Fruit fly (Drosophila melanogaster) whole organism, embryonic: ENCODE results near the gene CG15343.

Source experiments
- Atf-2 ChIP-seq: fragments of 200-800 bp; sonication (Bioruptor generic); optimal IDR thresholded peaks from 2 replicates; lab custom pipeline; 2016; ENCODE audit warnings: missing biosample characterization, missing genetic modification characterization
- BEAF-32 ChIP-seq: fragments of 200-800 bp; sonication (Bioruptor generic); optimal IDR thresholded peaks from 3 replicates; lab custom pipeline; 2017; ENCODE audit warnings: missing biosample characterization, missing genetic modification characterization, mild to moderate bottlenecking, moderate library complexity, missing genetic modification reagents
- Bdp1 ChIP-seq: fragments of 200-800 bp; sonication (Bioruptor generic); optimal IDR thresholded peaks from 3 replicates; lab custom pipeline; 2016; ENCODE audit warnings: missing biosample characterization, missing genetic modification characterization
- Bgb ChIP-seq: fragments of 200-800 bp; sonication (Bioruptor generic); IDR thresholded peaks from 2 replicates; pipeline ENCODE4 v1.3.6; 2022; ENCODE audit warnings: missing biosample characterization, missing genetic modification characterization; ENCODE audit not compliant: partially characterized antibody
- CG10543 ChIP-seq: fragments of 200-800 bp; sonication (Bioruptor generic); optimal IDR thresholded peaks from 3 replicates; lab custom pipeline; 2017; ENCODE audit warnings: missing biosample characterization, mild to moderate bottlenecking, missing genetic modification characterization, moderate library complexity
- CG11398 ChIP-seq: fragments of 200-800 bp; sonication (Bioruptor generic); optimal IDR thresholded peaks from 2 replicates; lab custom pipeline; 2016; ENCODE audit warnings: missing biosample characterization, missing genetic modification characterization
- CG12236 ChIP-seq: fragments of 200-800 bp; sonication (Bioruptor generic); optimal IDR thresholded peaks from 2 replicates; lab custom pipeline; 2016; ENCODE audit warnings: missing biosample characterization, missing genetic modification characterization
- CG12391 ChIP-seq: fragments of 200-800 bp; sonication (Bioruptor generic); optimal IDR thresholded peaks from 3 replicates; lab custom pipeline; 2018; ENCODE audit warnings: missing biosample characterization, mild to moderate bottlenecking, missing genetic modification characterization, moderate library complexity
- CG14860 ChIP-seq: fragments of 200-800 bp; sonication (Bioruptor generic); IDR thresholded peaks from 3 replicates; pipeline ENCODE4 v1.3.6; 2022; ENCODE audit warnings: missing biosample characterization, missing genetic modification characterization; ENCODE audit not compliant: partially characterized antibody
- CG1602 ChIP-seq: fragments of 200-800 bp; sonication (Bioruptor generic); optimal IDR thresholded peaks from 3 replicates; lab custom pipeline; 2016; ENCODE audit warnings: missing biosample characterization, missing genetic modification characterization
- CG17186 ChIP-seq: fragments of 200-800 bp; sonication (Bioruptor generic); optimal IDR thresholded peaks from 3 replicates; lab custom pipeline; 2017; ENCODE audit warnings: missing biosample characterization, missing genetic modification reagents, missing genetic modification characterization
- CG2116 ChIP-seq: fragments of 200-800 bp; sonication (Bioruptor generic); optimal IDR thresholded peaks from 3 replicates; lab custom pipeline; 2018; ENCODE audit warnings: missing biosample characterization, mild to moderate bottlenecking, missing genetic modification characterization
- CG30403 ChIP-seq: fragments of 200-800 bp; sonication (Bioruptor generic); optimal IDR thresholded peaks from 3 replicates; lab custom pipeline; 2016; ENCODE audit warnings: missing biosample characterization, missing genetic modification characterization
- CG3407 ChIP-seq: fragments of 200-800 bp; sonication (Bioruptor generic); optimal IDR thresholded peaks from 2 replicates; lab custom pipeline; 2018; ENCODE audit warnings: missing biosample characterization, mild to moderate bottlenecking, missing genetic modification characterization
- CG34224 ChIP-seq: fragments of 200-800 bp; sonication (Bioruptor generic); IDR thresholded peaks from 3 replicates; pipeline ENCODE4 v1.3.6; 2022; ENCODE audit warnings: missing biosample characterization, missing genetic modification characterization; ENCODE audit not compliant: partially characterized antibody
- CG5180 ChIP-seq: fragments of 200-800 bp; sonication (Bioruptor generic); optimal IDR thresholded peaks from 3 replicates; lab custom pipeline; 2017; ENCODE audit warnings: missing biosample characterization, missing genetic modification characterization, mild to moderate bottlenecking, moderate library complexity, missing genetic modification reagents
- CG6765 ChIP-seq: fragments of 200-800 bp; sonication (Bioruptor generic); optimal IDR thresholded peaks from 3 replicates; lab custom pipeline; 2017; ENCODE audit warnings: missing biosample characterization, mild to moderate bottlenecking, missing genetic modification characterization
- CG6791 ChIP-seq: fragments of 200-800 bp; sonication (Bioruptor generic); IDR thresholded peaks from 3 replicates; pipeline ENCODE4 v1.3.6; 2022; ENCODE audit warnings: missing biosample characterization, missing genetic modification characterization; ENCODE audit not compliant: partially characterized antibody
- CG8765 ChIP-seq: fragments of 200-800 bp; sonication (Bioruptor generic); IDR thresholded peaks from 2 replicates; pipeline ENCODE4 v1.3.6; 2022; ENCODE audit warnings: missing biosample characterization, missing genetic modification characterization
- CG9437 ChIP-seq: fragments of 200-800 bp; sonication (Bioruptor generic); optimal IDR thresholded peaks from 2 replicates; lab custom pipeline; 2018; ENCODE audit warnings: missing biosample characterization, mild to moderate bottlenecking, missing genetic modification characterization
- Deaf1 ChIP-seq: fragments of 200-800 bp; optimal IDR thresholded peaks from 3 replicates; lab custom pipeline; 2019; ENCODE audit warnings: missing biosample characterization, mild to moderate bottlenecking, missing genetic modification characterization, moderate library complexity
- Dip3 ChIP-seq: fragments of 200-800 bp; sonication (Bioruptor generic); optimal IDR thresholded peaks from 3 replicates; lab custom pipeline; 2016; ENCODE audit warnings: missing biosample characterization, missing genetic modification characterization
- Dp ChIP-seq: fragments of 200-800 bp; sonication (Bioruptor generic); optimal IDR thresholded peaks from 2 replicates; lab custom pipeline; 2018; ENCODE audit warnings: missing biosample characterization, mild to moderate bottlenecking, missing genetic modification characterization, moderate library complexity
- Elba2 ChIP-seq: fragments of 200-800 bp; sonication (Bioruptor generic); optimal IDR thresholded peaks from 3 replicates; lab custom pipeline; 2016; ENCODE audit warnings: missing biosample characterization, missing genetic modification characterization
- Ets65A ChIP-seq: fragments of 200-800 bp; sonication (Bioruptor generic); peaks from one replicate; lab custom pipeline; 2016; ENCODE audit warnings: missing biosample characterization, missing genetic modification characterization
- HLH3B ChIP-seq: fragments of 200-800 bp; sonication (Bioruptor generic); IDR thresholded peaks from 2 replicates; pipeline ENCODE4 v1.3.6; 2022; ENCODE audit warnings: missing biosample characterization, missing genetic modification characterization
- HmgZ ChIP-seq: fragments of 200-800 bp; sonication (Bioruptor generic); optimal IDR thresholded peaks from 2 replicates; lab custom pipeline; 2018; ENCODE audit warnings: missing biosample characterization, mild to moderate bottlenecking, missing genetic modification characterization
- Hmx ChIP-seq: fragments of 200-800 bp; sonication (Bioruptor generic); optimal IDR thresholded peaks from 2 replicates; lab custom pipeline; 2016; ENCODE audit warnings: missing biosample characterization, missing genetic modification characterization
- Lpt ChIP-seq: fragments of >200 bp; optimal IDR thresholded peaks from 2 replicates; lab custom pipeline; 2018; ENCODE audit warnings: missing biosample characterization, missing genetic modification characterization
- Mad ChIP-seq: fragments of 200-800 bp; sonication (Bioruptor generic); optimal IDR thresholded peaks from 2 replicates; lab custom pipeline; 2016; ENCODE audit warnings: missing biosample characterization, missing genetic modification characterization
- Scr ChIP-seq: fragments of 200-800 bp; sonication (Bioruptor generic); IDR thresholded peaks from 2 replicates; pipeline ENCODE4 v1.3.6; 2022; ENCODE audit warnings: missing biosample characterization, missing genetic modification characterization; ENCODE audit not compliant: partially characterized antibody
- ap ChIP-seq: fragments of 200-800 bp; sonication (Bioruptor generic); IDR thresholded peaks from 2 replicates; pipeline ENCODE4 v1.3.6; 2022; ENCODE audit warnings: missing biosample characterization, missing genetic modification characterization
- ash1 ChIP-seq: fragments of 200-800 bp; sonication (Bioruptor generic); optimal IDR thresholded peaks from 2 replicates; lab custom pipeline; 2018; ENCODE audit warnings: missing biosample characterization, mild to moderate bottlenecking, missing genetic modification characterization
- ci ChIP-seq: fragments of 200-800 bp; sonication (Bioruptor generic); IDR thresholded peaks from 3 replicates; pipeline ENCODE4 v1.3.6; 2022; ENCODE audit warnings: missing biosample characterization, missing genetic modification characterization
- fd96Cb ChIP-seq: fragments of 200-800 bp; sonication (Bioruptor generic); optimal IDR thresholded peaks from 2 replicates; lab custom pipeline; 2018; ENCODE audit warnings: missing biosample characterization, mild to moderate bottlenecking, missing genetic modification characterization, moderate library complexity
- fru ChIP-seq: fragments of >200 bp; optimal IDR thresholded peaks from 2 replicates; lab custom pipeline; 2017
- her ChIP-seq: fragments of 200-800 bp; sonication (Bioruptor generic); optimal IDR thresholded peaks from 2 replicates; lab custom pipeline; 2016; ENCODE audit warnings: missing biosample characterization, missing genetic modification characterization
- inv ChIP-seq: fragments of 200-800 bp; sonication (Bioruptor generic); IDR thresholded peaks from 2 replicates; pipeline ENCODE4 v1.3.6; 2022; ENCODE audit warnings: missing biosample characterization, missing genetic modification characterization; ENCODE audit not compliant: partially characterized antibody
- jigr1 ChIP-seq: fragments of 200-800 bp; sonication (Bioruptor generic); IDR thresholded peaks from 3 replicates; pipeline ENCODE4 v1.3.6; 2022; ENCODE audit warnings: missing biosample characterization, missing genetic modification characterization
- jumu ChIP-seq: fragments of 200-800 bp; sonication (Bioruptor generic); optimal IDR thresholded peaks from 3 replicates; lab custom pipeline; 2016; ENCODE audit warnings: missing biosample characterization, missing genetic modification characterization
- kni ChIP-seq: fragments of 200-800 bp; sonication (Bioruptor generic); optimal IDR thresholded peaks from 3 replicates; lab custom pipeline; 2017; ENCODE audit warnings: mild to moderate bottlenecking, missing biosample characterization, missing genetic modification reagents, missing genetic modification characterization
- nerfin-2 ChIP-seq: fragments of 200-800 bp; sonication (Bioruptor generic); IDR thresholded peaks from 2 replicates; pipeline ENCODE4 v1.3.6; 2022; ENCODE audit warnings: missing biosample characterization, missing genetic modification characterization; ENCODE audit not compliant: partially characterized antibody
- oc ChIP-seq: fragments of 200-800 bp; sonication (Bioruptor generic); optimal IDR thresholded peaks from 2 replicates; lab custom pipeline; 2018; ENCODE audit warnings: missing biosample characterization, mild to moderate bottlenecking, missing genetic modification characterization, moderate library complexity
- pzg ChIP-seq: fragments of 200-800 bp; sonication (Bioruptor generic); optimal IDR thresholded peaks from 3 replicates; lab custom pipeline; 2018; ENCODE audit warnings: missing biosample characterization, mild to moderate bottlenecking, missing genetic modification characterization, moderate library complexity
- seq ChIP-seq: fragments of 200-800 bp; sonication (Bioruptor generic); IDR thresholded peaks from 2 replicates; pipeline ENCODE4 v1.3.6; 2022; ENCODE audit warnings: missing biosample characterization, missing genetic modification characterization
- shn ChIP-seq: fragments of 200-800 bp; sonication (Bioruptor generic); optimal IDR thresholded peaks from 3 replicates; lab custom pipeline; 2016; ENCODE audit warnings: missing biosample characterization, missing genetic modification characterization
- vnd ChIP-seq: fragments of 200-800 bp; sonication (Bioruptor generic); IDR thresholded peaks from 3 replicates; pipeline ENCODE4 v1.3.6; 2022; ENCODE audit warnings: missing biosample characterization, missing genetic modification characterization; ENCODE audit not compliant: partially characterized antibody
- zen2 ChIP-seq: fragments of 200-800 bp; sonication (Bioruptor generic); IDR thresholded peaks from 3 replicates; pipeline ENCODE4 v1.3.6; 2022; ENCODE audit warnings: missing biosample characterization, missing genetic modification characterization; ENCODE audit not compliant: partially characterized antibody

CG15343 gene

dm6 chrX:8243966-8244895 is 29.4 kb downstream of the CG15343 start, which contains the start of gene sni (continued):
- TF ChIP-seq CG12391: peak; percentile 19
- TF ChIP-seq Bgb (GFP tag; lab: Robert Waterston, UW): no peak
- no peak for TF ChIP-seq nerfin-2 (GFP tag; lab: Robert Waterston, UW)
- peak; percentile 14; the same call in 1 of the 3 replicates for TF ChIP-seq CG34224 (GFP tag; lab: Robert Waterston, UW)
- no peak for TF ChIP-seq shn (GFP tag; lab: Kevin White, UChicago)
- no peak for TF ChIP-seq Dp (GFP tag; lab: Kevin White, UChicago)
- TF ChIP-seq CG30403 (GFP tag; lab: Kevin White, UChicago): peak; percentile 9
- no peak for TF ChIP-seq fru
- no peak for TF ChIP-seq kni (GFP tag; lab: Kevin White, UChicago)
- no peak for TF ChIP-seq HmgZ
- no peak for TF ChIP-seq HLH3B (GFP tag; lab: Robert Waterston, UW)
- TF ChIP-seq CG10543: no peak
- no peak for TF ChIP-seq CG1602 (GFP tag; lab: Kevin White, UChicago)
- TF ChIP-seq CG11398 (GFP tag; lab: Kevin White, UChicago): no peak
- no peak for TF ChIP-seq jigr1 (GFP tag; lab: Robert Waterston, UW)
- 0 out of 3 replicates have a peak, but pooled peaks have one; percentile 21 for TF ChIP-seq vnd
- TF ChIP-seq seq (GFP tag; lab: Robert Waterston, UW): no peak
- TF ChIP-seq CG6791 (GFP tag; lab: Robert Waterston, UW): no peak
- no peak for TF ChIP-seq ap (GFP tag; lab: Robert Waterston, UW)
- no peak for TF ChIP-seq Hmx
- TF ChIP-seq jumu (GFP tag; lab: Kevin White, UChicago): no peak
- no peak for TF ChIP-seq Bdp1 (GFP tag; lab: Kevin White, UChicago)

- TF ChIP-seq Mad (no peak), fd96Cb (tag; lab: Kevin White, UChicago) (no peak), ash1 (GFP tag; lab: Kevin White, UChicago) (no peak), CG6765 (GFP tag; lab: Kevin White, UChicago) (no peak), Scr (GFP tag; lab: Robert Waterston, UW) (peak; percentile 37), Atf-2 (GFP tag; lab: Kevin White, UChicago) (no peak), CG3407 (GFP tag; lab: Kevin White, UChicago) (no peak), Elba2 (GFP tag; lab: Kevin White, UChicago) (peak; percentile 69), CG17186 (peak; percentile 68), CG9437 (peak; percentile 63), CG8765 (GFP tag; lab: Robert Waterston, UW) (no peak), CG2116 (GFP tag; lab: Kevin White, UChicago) (peak; percentile 29), Ets65A (GFP tag; lab: Kevin White, UChicago) (peak; percentile 42), inv (GFP tag; lab: Robert Waterston, UW) (0 out of 2 replicates have a peak, but pooled peaks have one; percentile 14), BEAF-32 (GFP tag; lab: Kevin White, UChicago) (peak; percentile 30), Lpt (GFP tag; lab: Kevin White, UChicago) (no peak), pzg (GFP tag; lab: Kevin White, UChicago) (peak; percentile 42), CG14860 (GFP tag; lab: Robert Waterston, UW) (peak; percentile 54; the same call in 2 of the 3 replicates), CG10543 (peak; percentile 11), oc (tag; lab: Kevin White, UChicago) (no peak), zen2 (0 out of 3 replicates have a peak, but pooled peaks have one; percentile 33), CG12236 (no peak), ci (no peak), Dip3 (GFP tag; lab: Kevin White, UChicago) (no peak), CG5180 (peak; percentile 80), Deaf1 (tag; lab: Kevin White, UChicago) (peak; percentile 19), her (GFP tag; lab: Kevin White, UChicago) (peak; percentile 67)
Observed at dm6 chrX:8243251-8243650, 30.4 kb downstream of the CG15343 start.
